Worm (Caenorhabditis elegans) whole organism, L4/young adult: ENCODE measurements around the gene srd-30.

Experiments used
- W03F9.2 ChIP-seq: fragments of 150-350 bp; optimal IDR thresholded peaks from 2 replicates; lab custom pipeline; 2014; ENCODE audit warnings: missing biosample characterization, missing genetic modification characterization
- him-1 ChIP-seq: sonication (generic microtip); optimal IDR thresholded peaks from 2 replicates; lab custom pipeline; 2016; ENCODE audit warnings: missing genotype, missing genetic modification reagents, missing genetic modification characterization, missing compliant biosample characterization

ce11 chrV:7637801-7638200, 8.2 kb downstream of the srd-30 start, which contains the start of gene clec-45:
- TF ChIP-seq W03F9.2 (tag; lab: Kevin White, UChicago) (no peak), him-1 (no peak)
